Worm (Caenorhabditis elegans) whole organism, midembryonic: ENCODE measurements around the gene sec-10.

ENCODE experiments used
- T22C8.4 ChIP-seq: fragments of 200-800 bp; sonication (Bioruptor generic); IDR thresholded peaks from 2 replicates; pipeline ENCODE4 v1.3.6; 2022; ENCODE audit warnings: missing genetic modification characterization, missing compliant biosample characterization
- cog-1 ChIP-seq: sonication (generic microtip); optimal IDR thresholded peaks from 2 replicates; lab custom pipeline; 2016; ENCODE audit warnings: missing genetic modification characterization, missing compliant biosample characterization
- flt-1 ChIP-seq: fragments of 200-800 bp; sonication (Bioruptor generic); IDR thresholded peaks from 2 replicates; pipeline ENCODE4 v1.3.6; 2022; ENCODE audit warnings: missing genetic modification characterization, missing compliant biosample characterization
- klf-2 ChIP-seq: fragments of 200-800 bp; sonication (Bioruptor generic); conservative IDR thresholded peaks from 2 replicates; pipeline ENCODE4 v1.3.6; 2022; ENCODE audit warnings: missing genetic modification reagents, missing genetic modification characterization, missing compliant biosample characterization
- med-1 ChIP-seq: sonication (generic microtip); optimal IDR thresholded peaks from 2 replicates; lab custom pipeline; 2017; ENCODE audit warnings: missing genetic modification characterization, mild to moderate bottlenecking, missing compliant biosample characterization, antibody characterized with exemption, missing genetic modification reagents; ENCODE audit not compliant: insufficient read depth
- ref-1 ChIP-seq: fragments of 200-800 bp; sonication (Bioruptor generic); conservative IDR thresholded peaks from 2 replicates; pipeline ENCODE4 v1.3.6; 2022; ENCODE audit warnings: missing genetic modification reagents, missing genetic modification characterization, missing compliant biosample characterization
- tab-1 ChIP-seq: fragments of 200-800 bp; sonication (Bioruptor generic); IDR thresholded peaks from 2 replicates; pipeline ENCODE4 v1.3.6; 2022; ENCODE audit warnings: missing genetic modification characterization, missing compliant biosample characterization
- ztf-23 ChIP-seq: fragments of 200-800 bp; sonication (Bioruptor generic); IDR thresholded peaks from 2 replicates; pipeline ENCODE4 v1.3.6; 2022; ENCODE audit warnings: missing genetic modification reagents, missing genetic modification characterization, missing compliant biosample characterization
- ztf-29 ChIP-seq: fragments of 200-800 bp; sonication (Bioruptor generic); IDR thresholded peaks from 2 replicates; pipeline ENCODE4 v1.3.6; 2022; ENCODE audit warnings: missing genetic modification reagents, missing genetic modification characterization, missing compliant biosample characterization

The sec-10 gene

DNA sequence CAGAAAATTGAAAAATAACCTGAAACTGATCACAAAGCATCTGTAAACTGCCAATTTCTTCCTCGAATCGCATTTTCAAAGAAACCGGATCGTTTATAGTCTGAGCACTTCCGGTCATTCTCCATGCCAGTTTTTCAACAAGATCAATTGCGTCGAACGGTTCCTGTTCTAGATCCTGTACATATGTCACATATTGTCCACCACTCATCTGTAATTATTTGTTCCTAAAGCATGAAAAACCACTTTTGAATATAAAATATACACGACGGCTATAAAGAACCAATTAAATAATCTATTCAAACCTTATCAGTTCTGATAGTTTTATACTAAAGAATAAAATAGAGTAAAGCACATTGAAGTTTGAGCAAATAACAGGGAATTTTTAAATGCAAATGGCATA lies at the start of gene sec-10:
Gene sec-10 (minus strand): TSS at position 208 of the 400 bp plus-strand sequence.
- TF ChIP-seq klf-2 (GFP tag; lab: Robert Waterston, UW) (no peak), T22C8.4 (GFP tag; lab: Robert Waterston, UW) (no peak), ztf-23 (no peak), flt-1 (GFP tag; lab: Robert Waterston, UW) (no peak), ztf-29 (GFP tag; lab: Robert Waterston, UW) (no peak), med-1 (no peak), ref-1 (GFP tag; lab: Robert Waterston, UW) (no peak), cog-1 (tag; lab: Kevin White, UChicago) (no peak), tab-1 (GFP tag; lab: Robert Waterston, UW) (no peak)

ce11 chrIV:7830151-7830550 lies 47.9 kb upstream of the sec-10 start, which contains the start of gene mvb-12:
Gene mvb-12, plus strand, starts transcription at chrIV:7830525.
- TF ChIP-seq ref-1 (GFP tag; lab: Robert Waterston, UW) (no peak), T22C8.4 (GFP tag; lab: Robert Waterston, UW) (no peak), cog-1 (tag; lab: Kevin White, UChicago) (no peak), flt-1 (GFP tag; lab: Robert Waterston, UW) (no peak), med-1 (no peak), ztf-23 (no peak), ztf-29 (GFP tag; lab: Robert Waterston, UW) (no peak), tab-1 (GFP tag; lab: Robert Waterston, UW) (no peak), klf-2 (GFP tag; lab: Robert Waterston, UW) (no peak)

DNA sequence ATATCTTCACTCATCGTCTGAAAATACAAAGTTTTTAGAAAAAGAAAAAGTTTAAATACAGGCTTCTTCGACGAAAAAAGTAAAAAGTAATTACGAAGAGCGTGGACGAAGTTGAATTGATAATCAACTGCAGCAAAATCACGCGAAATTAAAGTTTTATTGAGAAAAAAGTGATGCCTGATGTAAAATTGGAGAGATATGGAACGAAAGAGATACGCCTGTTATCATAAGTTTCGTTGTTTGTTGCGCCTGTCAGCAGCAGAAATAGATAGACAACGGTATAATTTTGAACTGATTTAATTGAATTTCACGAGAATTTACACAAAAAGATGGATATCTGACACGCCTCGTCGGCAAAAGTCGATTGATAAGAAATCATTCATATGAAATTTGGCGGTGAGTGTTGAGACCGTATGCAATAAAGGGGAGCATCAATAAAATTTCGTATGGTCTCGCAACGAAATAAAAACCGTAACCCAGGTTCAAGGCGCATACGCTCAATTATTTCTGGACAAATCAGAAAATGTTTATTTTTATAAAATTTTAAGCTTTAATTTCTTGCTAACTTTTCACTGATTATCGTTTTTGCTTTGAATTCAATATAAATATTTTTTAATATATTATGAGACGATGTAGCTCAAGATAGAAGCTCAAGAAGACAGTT lies 47.1 kb upstream of the sec-10 start, which contains the start of gene C06A6.4:
Gene C06A6.4 (minus strand): TSS at position 24 of the 664 bp plus-strand sequence.
- no peak for TF ChIP-seq cog-1 (tag; lab: Kevin White, UChicago)
- no peak for TF ChIP-seq tab-1 (GFP tag; lab: Robert Waterston, UW)

DNA sequence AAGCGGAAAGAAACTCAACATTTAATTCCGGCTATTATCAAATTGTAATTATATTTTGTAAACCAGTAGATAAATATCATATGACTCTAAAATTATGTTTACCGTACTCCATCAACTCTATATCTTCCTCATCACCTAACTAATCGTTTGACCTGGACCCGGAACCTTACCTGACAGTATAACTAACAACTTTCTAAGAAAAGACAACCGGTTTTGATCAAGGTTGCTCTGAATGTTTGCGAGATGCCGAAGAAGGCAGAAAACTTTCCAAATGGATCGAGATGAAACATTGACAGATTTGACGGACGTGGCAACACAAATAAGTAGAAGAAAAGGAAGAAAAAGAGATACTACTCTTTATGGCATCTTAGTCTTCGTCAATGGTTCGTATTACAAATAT lies 42.4 kb upstream of the sec-10 start:
- TF ChIP-seq flt-1 (GFP tag; lab: Robert Waterston, UW) (no peak), klf-2 (GFP tag; lab: Robert Waterston, UW) (no peak), ztf-23 (no peak), tab-1 (GFP tag; lab: Robert Waterston, UW) (no peak), cog-1 (tag; lab: Kevin White, UChicago) (no peak), T22C8.4 (GFP tag; lab: Robert Waterston, UW) (no peak), med-1 (no peak), ref-1 (GFP tag; lab: Robert Waterston, UW) (no peak), ztf-29 (GFP tag; lab: Robert Waterston, UW) (no peak)

DNA sequence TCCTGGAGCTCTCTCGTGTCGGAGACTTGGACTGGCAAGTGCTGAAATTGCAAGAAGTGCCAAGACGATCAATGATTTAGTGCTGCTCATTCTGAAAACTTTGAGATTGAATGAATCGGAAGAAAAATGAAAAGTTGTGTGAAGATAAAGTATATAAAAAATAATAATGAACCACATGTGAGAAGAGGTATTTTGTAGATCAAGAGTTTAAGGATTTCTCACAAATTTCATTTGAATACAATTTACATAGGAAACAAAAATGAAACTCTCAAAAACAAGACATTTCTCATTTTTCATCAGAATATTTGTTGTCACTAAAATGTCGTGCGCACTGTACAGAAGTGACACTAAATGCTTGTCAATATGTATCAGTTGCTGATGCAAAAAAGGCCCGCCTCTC lies 40.2 kb upstream of the sec-10 start, which contains the start of gene T14A8.2:
Gene T14A8.2 (minus strand): TSS at position 101 of the 400 bp plus-strand sequence.
- TF ChIP-seq cog-1 (tag; lab: Kevin White, UChicago) (no peak), T22C8.4 (GFP tag; lab: Robert Waterston, UW) (no peak), ztf-23 (no peak), tab-1 (GFP tag; lab: Robert Waterston, UW) (no peak), med-1 (no peak), klf-2 (GFP tag; lab: Robert Waterston, UW) (no peak), flt-1 (GFP tag; lab: Robert Waterston, UW) (no peak), ref-1 (GFP tag; lab: Robert Waterston, UW) (no peak), ztf-29 (GFP tag; lab: Robert Waterston, UW) (no peak)

- TF ChIP-seq ztf-23 (no peak), flt-1 (GFP tag; lab: Robert Waterston, UW) (no peak), klf-2 (GFP tag; lab: Robert Waterston, UW) (no peak), tab-1 (GFP tag; lab: Robert Waterston, UW) (no peak), cog-1 (tag; lab: Kevin White, UChicago) (peak; percentile 60), med-1 (no peak)
These were observed 35.6 kb upstream of the sec-10 start, which contains the start of gene ric-3 for ce11 chrIV:7817852-7818251. Gene ric-3, plus strand, starts transcription at chrIV:7818251.

- TF ChIP-seq flt-1 (GFP tag; lab: Robert Waterston, UW) (no peak), med-1 (no peak), ztf-29 (GFP tag; lab: Robert Waterston, UW) (no peak)
These were observed 34.3 kb upstream of the sec-10 start for ce11 chrIV:7816402-7817102.

ce11 chrIV:7815683-7816183 lies 33.4 kb upstream of the sec-10 start, which contains the start of gene cdgs-1:
Gene cdgs-1, minus strand, starts transcription at chrIV:7815733.
- TF ChIP-seq cog-1 (tag; lab: Kevin White, UChicago): no peak
- TF ChIP-seq klf-2 (GFP tag; lab: Robert Waterston, UW): no peak
- no peak for TF ChIP-seq flt-1 (GFP tag; lab: Robert Waterston, UW)
- no peak for TF ChIP-seq med-1
- no peak for TF ChIP-seq tab-1 (GFP tag; lab: Robert Waterston, UW)
- no peak for TF ChIP-seq T22C8.4 (GFP tag; lab: Robert Waterston, UW)
- TF ChIP-seq ztf-23: no peak
- TF ChIP-seq ref-1 (GFP tag; lab: Robert Waterston, UW): no peak
- TF ChIP-seq ztf-29 (GFP tag; lab: Robert Waterston, UW): no peak

DNA sequence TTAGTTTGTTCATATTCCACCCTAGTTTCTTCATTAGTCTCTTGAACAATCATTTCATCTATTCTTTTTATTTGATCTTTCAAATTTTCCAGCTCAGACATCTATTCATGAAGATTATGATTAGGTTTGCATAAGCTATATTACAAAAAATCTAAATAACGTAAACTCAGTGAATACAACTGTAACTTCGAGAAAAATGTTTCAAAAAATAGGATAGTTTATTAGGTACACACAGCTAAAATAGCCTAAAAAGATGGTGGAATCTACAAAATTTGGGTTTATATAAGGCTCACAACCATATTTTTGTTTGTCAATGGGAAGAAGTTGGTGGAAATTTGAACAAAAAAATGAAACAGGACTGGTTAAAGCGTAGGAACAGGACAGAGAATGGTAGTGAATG lies 30.4 kb upstream of the sec-10 start, which contains the start of gene zgpa-1:
Gene zgpa-1 (minus strand): TSS at position 101 of the 400 bp plus-strand sequence.
- no peak for TF ChIP-seq ztf-23
- TF ChIP-seq T22C8.4 (GFP tag; lab: Robert Waterston, UW): no peak
- TF ChIP-seq flt-1 (GFP tag; lab: Robert Waterston, UW): no peak
- no peak for TF ChIP-seq klf-2 (GFP tag; lab: Robert Waterston, UW)
- no peak for TF ChIP-seq tab-1 (GFP tag; lab: Robert Waterston, UW)
- no peak for TF ChIP-seq cog-1 (tag; lab: Kevin White, UChicago)
- no peak for TF ChIP-seq ztf-29 (GFP tag; lab: Robert Waterston, UW)
- TF ChIP-seq med-1: no peak
- no peak for TF ChIP-seq ref-1 (GFP tag; lab: Robert Waterston, UW)
